Fruit fly (Drosophila melanogaster): ENCODE measurements around the gene CG6813.

The CG6813 gene

DNA sequence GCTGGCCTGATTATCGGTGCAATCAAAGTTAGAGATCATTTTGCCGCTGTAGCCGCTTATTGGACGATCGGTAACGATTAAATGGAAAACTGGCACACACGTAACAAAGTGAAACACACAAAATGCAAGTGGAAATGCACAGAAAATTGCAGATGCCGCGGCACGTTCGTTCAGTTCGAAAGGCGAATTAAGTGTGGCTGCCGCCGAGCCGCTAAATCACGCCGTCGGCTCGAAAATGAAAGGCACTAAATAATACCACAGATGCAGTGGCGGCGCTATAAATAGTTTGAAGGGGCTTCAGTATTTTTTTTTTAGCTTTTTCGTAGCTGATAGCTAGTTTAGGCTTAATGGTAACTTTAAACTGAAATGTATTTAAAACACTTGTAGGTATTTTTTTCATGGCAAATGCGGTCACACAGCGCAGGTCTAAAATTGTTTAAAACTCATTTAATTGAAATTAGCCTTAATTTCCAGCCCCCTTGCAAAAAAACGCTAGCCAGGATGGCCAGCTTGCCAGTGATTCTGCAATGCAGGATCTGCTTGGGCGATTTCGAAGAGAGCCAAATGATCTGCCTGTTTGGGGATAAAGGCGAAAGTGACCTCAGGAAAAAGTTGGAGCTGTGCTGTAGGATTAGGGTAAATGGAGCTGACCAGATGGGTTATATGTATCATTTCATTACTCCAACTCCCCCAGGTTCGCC lies 6.6 kb downstream of the CG6813 start, which contains the start of the genes Jupiter and CG14710 (continued):
- TF ChIP-seq CG8924 (tag; optimal IDR thresholded peaks at IDR 0.05) (peak; percentile 69), onecut (GFP tag; IDR thresholded peaks at IDR 0.05) (peak; percentile 11; the same call in 1 of the 2 replicates), CG31388 (GFP tag; optimal IDR thresholded peaks at IDR 0.05) (no peak), CG32767 (GFP tag; IDR thresholded peaks at IDR 0.05) (peak; percentile 34; the same call in 1 of the 2 replicates), CG4820 (GFP tag; optimal IDR thresholded peaks at IDR 0.05) (peak; percentile 58), gem (tag; optimal IDR thresholded peaks at IDR 0.05) (peak; percentile 74), al (GFP tag; IDR thresholded peaks at IDR 0.05) (peak; percentile 50; the same call in 1 of the 2 replicates), br (optimal IDR thresholded peaks at IDR 0.05) (no peak), dm (GFP tag; optimal IDR thresholded peaks at IDR 0.05) (peak; percentile 80), Opbp (GFP tag; IDR thresholded peaks at IDR 0.05; ENCODE audit: partially characterized antibody) (no peak; the same call in 2 of the 3 replicates), Meics (GFP tag; optimal IDR thresholded peaks at IDR 0.05) (peak; percentile 43), Scr (GFP tag; IDR thresholded peaks at IDR 0.05; ENCODE audit: partially characterized antibody) (no peak; the same call in 1 of the 2 replicates), CG7556 (GFP tag; optimal IDR thresholded peaks at IDR 0.05) (peak; percentile 21), Rx (GFP tag; IDR thresholded peaks at IDR 0.05) (peak; percentile 38; the same call in 1 of the 2 replicates), CG15073 (GFP tag; optimal IDR thresholded peaks at IDR 0.05) (no peak), CG4404 (GFP tag; IDR thresholded peaks at IDR 0.05) (peak; percentile 57), twi (tag; optimal IDR thresholded peaks at IDR 0.05) (peak; percentile 43), abd-A (tag; optimal IDR thresholded peaks at IDR 0.05) (no peak), CG4328 (GFP tag; optimal IDR thresholded peaks at IDR 0.05) (peak; percentile 1), fru (optimal IDR thresholded peaks at IDR 0.05) (no peak), Doc2 (GFP tag; IDR thresholded peaks at IDR 0.05) (no peak), rib (GFP tag; IDR thresholded peaks at IDR 0.05) (0 out of 2 replicates have a peak, but pooled peaks have one; percentile 49), CG2875 (GFP tag; optimal IDR thresholded peaks at IDR 0.05) (no peak), maf-S (GFP tag; optimal IDR thresholded peaks at IDR 0.05) (peak; percentile 74), unpg (GFP tag; optimal IDR thresholded peaks at IDR 0.05) (peak; percentile 53), CG12744 (GFP tag; optimal IDR thresholded peaks at IDR 0.05) (peak; percentile 58), Hey (tag; optimal IDR thresholded peaks at IDR 0.05) (no peak), CG4617 (GFP tag; optimal IDR thresholded peaks at IDR 0.05; ENCODE audit: borderline replicate concordance) (peak; percentile 98), dati (GFP tag; IDR thresholded peaks at IDR 0.05) (no peak), slou (GFP tag; optimal IDR thresholded peaks at IDR 0.05) (peak; percentile 62), Bdp1 (GFP tag; optimal IDR thresholded peaks at IDR 0.05) (peak; percentile 11), bbx (GFP tag; IDR thresholded peaks at IDR 0.05; ENCODE audit: partially characterized antibody) (0 out of 2 replicates have a peak, but pooled peaks have one; percentile 17), fd64A (GFP tag; optimal IDR thresholded peaks at IDR 0.05) (no peak), Sry-δ (GFP tag; optimal IDR thresholded peaks at IDR 0.05) (peak; percentile 70), Asciz (GFP tag; optimal IDR thresholded peaks at IDR 0.05) (no peak), CG2678 (tag; optimal IDR thresholded peaks at IDR 0.05) (peak; percentile 59), CG13424 (tag; optimal IDR thresholded peaks at IDR 0.05) (peak; percentile 68), CG9437 (GFP tag; optimal IDR thresholded peaks at IDR 0.05) (no peak), CG18619 (GFP tag; optimal IDR thresholded peaks at IDR 0.05) (no peak), CG3838 (GFP tag; optimal IDR thresholded peaks at IDR 0.05) (peak; percentile 21), tin (GFP tag; optimal IDR thresholded peaks at IDR 0.05) (peak; percentile 79), trh (GFP tag; optimal IDR thresholded peaks at IDR 0.05) (peak; percentile 10), NFAT (GFP tag; IDR thresholded peaks at IDR 0.05) (peak; percentile 88), Rfx (GFP tag; IDR thresholded peaks at IDR 0.05) (peak; percentile 89), tup (GFP tag; optimal IDR thresholded peaks at IDR 0.05) (peak; percentile 18), HLHmδ (GFP tag; optimal IDR thresholded peaks at IDR 0.05) (peak; percentile 48), cad (GFP tag; optimal IDR thresholded peaks at IDR 0.05) (no peak), jumu (GFP tag; optimal IDR thresholded peaks at IDR 0.05) (peak; percentile 85), cato (GFP tag; optimal IDR thresholded peaks at IDR 0.05; ENCODE audit: borderline replicate concordance) (peak; percentile 33), ash1 (GFP tag; optimal IDR thresholded peaks at IDR 0.05) (no peak)

All from whole organism, embryonic.